Worm (Caenorhabditis elegans) whole organism, L4 larva: ENCODE results near the gene pan-1.

ENCODE experiments used
- D1046.2 ChIP-seq: fragments of 200-800 bp; sonication (Bioruptor generic); IDR thresholded peaks from 2 replicates; pipeline ENCODE4 v1.3.6; 2022; ENCODE audit warnings: missing genetic modification characterization, missing compliant biosample characterization
- F44E2.7 ChIP-seq: fragments of 200-800 bp; sonication (Bioruptor generic); IDR thresholded peaks from 2 replicates; pipeline ENCODE4 v2.1.2; 2022; ENCODE audit warnings: missing genetic modification characterization, missing compliant biosample characterization
- F49E8.2 ChIP-seq: sonication (generic microtip); optimal IDR thresholded peaks from 2 replicates; lab custom pipeline; 2016; ENCODE audit warnings: missing compliant biosample characterization, mild to moderate bottlenecking, missing genetic modification characterization, borderline replicate concordance
- R02D3.7 ChIP-seq: fragments of 150-350 bp; sonication (generic microtip); optimal IDR thresholded peaks from 3 replicates; lab custom pipeline; 2014; ENCODE audit warnings: missing biosample characterization, missing genetic modification characterization
- T26A8.4 ChIP-seq: fragments of 200-800 bp; sonication (Bioruptor generic); IDR thresholded peaks from 2 replicates; pipeline ENCODE4 v1.3.6; 2022; ENCODE audit warnings: missing genetic modification characterization, missing compliant biosample characterization
- Y105C5A.15 ChIP-seq: fragments of 200-800 bp; sonication (Bioruptor generic); IDR thresholded peaks from 2 replicates; pipeline ENCODE4 v1.3.6; 2022; ENCODE audit warnings: missing genetic modification characterization, missing compliant biosample characterization
- Y48G9A.11 ChIP-seq: fragments of 200-800 bp; sonication (Bioruptor generic); IDR thresholded peaks from 2 replicates; pipeline ENCODE4 v1.3.6; 2022; ENCODE audit warnings: missing genetic modification reagents, missing genetic modification characterization, missing compliant biosample characterization
- Y5F2A.4 ChIP-seq: fragments of 200-800 bp; sonication (Bioruptor generic); optimal IDR thresholded peaks from 2 replicates; lab custom pipeline; 2018; ENCODE audit warnings: mild to moderate bottlenecking, missing genetic modification characterization, missing compliant biosample characterization
- aha-1 ChIP-seq: fragments of 150-350 bp; peaks from one replicate; lab custom pipeline; 2014; ENCODE audit warnings: missing biosample characterization, missing genetic modification characterization
- ama-1 ChIP-seq: fragments of 150-350 bp; optimal IDR thresholded peaks from 2 replicates; lab custom pipeline; 2014; ENCODE audit warnings: inconsistent platforms, mixed read lengths
- ceh-44 ChIP-seq: fragments of 200-800 bp; sonication (Bioruptor generic); IDR thresholded peaks from 2 replicates; pipeline ENCODE4 v1.3.6; 2022; ENCODE audit warnings: missing genetic modification reagents, missing genetic modification characterization, missing compliant biosample characterization
- cey-2 ChIP-seq: sonication (generic microtip); optimal IDR thresholded peaks from 3 replicates; lab custom pipeline; 2017; ENCODE audit warnings: missing genetic modification characterization, mild to moderate bottlenecking, missing compliant biosample characterization, antibody characterized with exemption, borderline replicate concordance; ENCODE audit not compliant: insufficient read depth
- daf-19 ChIP-seq: fragments of 200-800 bp; sonication (Bioruptor generic); conservative IDR thresholded peaks from 2 replicates; pipeline ENCODE4 v1.3.6; 2022; ENCODE audit warnings: missing genetic modification characterization, missing compliant biosample characterization
- daf-8 ChIP-seq: fragments of 200-800 bp; sonication (Bioruptor generic); IDR thresholded peaks from 2 replicates; pipeline ENCODE4 v1.3.6; 2022; ENCODE audit warnings: missing genetic modification characterization, missing compliant biosample characterization
- hmg-1.1 ChIP-seq: fragments of 200-800 bp; sonication (Bioruptor generic); IDR thresholded peaks from 2 replicates; pipeline ENCODE4 v1.3.6; 2022; ENCODE audit warnings: missing genetic modification reagents, missing genetic modification characterization, missing compliant biosample characterization
- lim-7 ChIP-seq: fragments of 200-800 bp; sonication (Bioruptor generic); IDR thresholded peaks from 2 replicates; pipeline ENCODE4 v1.3.6; 2022; ENCODE audit warnings: missing genetic modification characterization, missing compliant biosample characterization
- lin-15B ChIP-seq: fragments of 150-350 bp; sonication (generic microtip); optimal IDR thresholded peaks from 3 replicates; lab custom pipeline; 2014; ENCODE audit warnings: missing biosample characterization, missing genetic modification characterization
- madf-5 ChIP-seq, 2 experiments: fragments of 200-800 bp; sonication (Bioruptor generic); IDR thresholded peaks; 2 replicates each; pipeline ENCODE4 v1.3.6; 2022; ENCODE audit warnings: missing compliant biosample characterization in 2 of 2, missing genetic modification characterization in 2 of 2
- mxl-2 ChIP-seq: fragments of 200-800 bp; sonication (Bioruptor generic); conservative IDR thresholded peaks from 2 replicates; pipeline ENCODE4 v1.3.6; 2022; ENCODE audit warnings: missing genetic modification reagents, missing genetic modification characterization, missing compliant biosample characterization
- nhr-10 ChIP-seq: fragments of 150-350 bp; optimal IDR thresholded peaks from 2 replicates; lab custom pipeline; 2014; ENCODE audit warnings: missing biosample characterization, missing genetic modification characterization
- nhr-102 ChIP-seq: sonication (generic microtip); optimal IDR thresholded peaks from 2 replicates; lab custom pipeline; 2016; ENCODE audit warnings: mild to moderate bottlenecking, missing genetic modification characterization, moderate library complexity, missing compliant biosample characterization
- nhr-41 ChIP-seq: fragments of 200-800 bp; sonication (Bioruptor generic); IDR thresholded peaks from 2 replicates; pipeline ENCODE4 v1.3.6; 2022; ENCODE audit warnings: missing genetic modification reagents, missing genetic modification characterization, missing compliant biosample characterization
- nhr-48 ChIP-seq: sonication (generic microtip); optimal IDR thresholded peaks from 2 replicates; lab custom pipeline; 2016; ENCODE audit warnings: mild to moderate bottlenecking, missing genetic modification characterization, missing compliant biosample characterization
- nhr-77 ChIP-seq: fragments of 150-350 bp; optimal IDR thresholded peaks from 2 replicates; lab custom pipeline; 2014; ENCODE audit warnings: missing biosample characterization, missing genetic modification characterization
- pqm-1 ChIP-seq: sonication (generic microtip); optimal IDR thresholded peaks from 2 replicates; lab custom pipeline; 2017; ENCODE audit warnings: missing biosample characterization, missing genetic modification characterization
- rbr-2 ChIP-seq: sonication (generic microtip); optimal IDR thresholded peaks from 2 replicates; lab custom pipeline; 2016; ENCODE audit warnings: missing genotype, missing genetic modification characterization, missing compliant biosample characterization
- snpc-1.2 ChIP-seq: fragments of 200-800 bp; sonication (Bioruptor generic); IDR thresholded peaks from 2 replicates; pipeline ENCODE4 v1.3.6; 2022; ENCODE audit warnings: missing genetic modification reagents, missing genetic modification characterization, missing compliant biosample characterization
- spr-3 ChIP-seq: fragments of 200-800 bp; sonication (Bioruptor generic); optimal IDR thresholded peaks from 2 replicates; lab custom pipeline; 2018; ENCODE audit warnings: mild to moderate bottlenecking, missing genetic modification characterization, missing compliant biosample characterization
- tag-97 ChIP-seq: fragments of 200-800 bp; sonication (Bioruptor generic); IDR thresholded peaks from 2 replicates; pipeline ENCODE4 v1.3.6; 2022; ENCODE audit warnings: missing genetic modification characterization, missing compliant biosample characterization
- unc-39 ChIP-seq: sonication (generic microtip); optimal IDR thresholded peaks from 2 replicates; lab custom pipeline; 2017; ENCODE audit warnings: missing biosample characterization, missing genetic modification characterization
- unc-62 ChIP-seq, 3 experiments: fragments of 150-350 bp in 1 of 3; sonication (generic microtip); optimal IDR thresholded peaks in 2 of 3; peaks in 1 of 3; 1 replicate in 1 of 3; 2 replicates in 2 of 3; lab custom pipeline; 2014 to 2017; ENCODE audit warnings: missing biosample characterization in 3 of 3, missing genetic modification characterization in 3 of 3, missing genetic modification reagents in 3 of 3, missing genotype in 1 of 3
- vab-7 ChIP-seq: fragments of 200-800 bp; sonication (Bioruptor generic); IDR thresholded peaks from 2 replicates; pipeline ENCODE4 v1.3.6; 2022; ENCODE audit warnings: missing genetic modification reagents, missing genetic modification characterization, missing compliant biosample characterization
- zag-1 ChIP-seq: fragments of 150-350 bp; optimal IDR thresholded peaks from 2 replicates; lab custom pipeline; 2014; ENCODE audit warnings: missing biosample characterization, missing genetic modification characterization
- zip-11 ChIP-seq: fragments of 200-800 bp; sonication (Bioruptor generic); IDR thresholded peaks from 2 replicates; pipeline ENCODE4 v1.3.6; 2022; ENCODE audit warnings: missing genetic modification characterization, missing compliant biosample characterization

The pan-1 gene

DNA sequence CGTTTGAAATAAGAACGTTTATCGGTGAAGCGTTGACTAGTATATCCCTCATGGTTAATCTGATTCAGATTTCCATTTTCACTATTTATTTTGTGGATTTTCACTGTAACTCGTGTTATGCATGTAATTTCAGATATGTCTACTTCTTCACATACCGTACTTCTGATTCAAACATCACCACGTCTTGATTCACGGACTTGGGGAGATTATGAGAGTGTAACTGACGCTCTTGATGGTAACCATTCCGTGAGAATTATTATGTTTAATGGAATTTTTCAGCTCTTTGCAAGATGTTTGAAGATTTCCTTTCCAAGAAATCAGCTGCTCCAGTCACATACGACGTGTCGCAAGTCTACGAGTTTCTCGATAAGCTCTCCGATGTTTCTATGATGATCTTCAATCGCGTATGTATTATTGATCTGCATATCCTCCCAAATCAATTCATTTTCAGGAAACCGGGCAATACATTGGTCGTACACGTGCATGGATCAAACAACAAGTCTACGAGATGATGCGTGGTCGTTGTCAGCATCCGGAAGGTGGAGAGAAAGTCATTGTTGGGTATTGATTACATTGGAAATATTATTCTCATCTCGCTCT is 30.7 kb downstream of the pan-1 start, which contains the start of gene erh-2:
TSS of gene erh-2 (plus strand) at position 134 of the 600 bp plus-strand sequence.
- no peak for TF ChIP-seq aha-1 (tag; lab: Kevin White, UChicago)
- no peak for TF ChIP-seq Y5F2A.4 (GFP tag; lab: Kevin White, UChicago)
- TF ChIP-seq unc-62 (GFP tag; optimal IDR thresholded peaks at IDR 0.05 in 1 of 2; lab: Kevin White, UChicago) = peak in 1 of 2 experiments; percentile 74
- TF ChIP-seq unc-62 (tag; optimal IDR thresholded peaks at IDR 0.05; lab: Kevin White, UChicago) = no peak
- TF ChIP-seq Y105C5A.15 (GFP tag; lab: Robert Waterston, UW) = 0 out of 2 replicates have a peak, but pooled peaks have one; percentile 29
- TF ChIP-seq snpc-1.2 (GFP tag; lab: Robert Waterston, UW) = no peak
- no peak for TF ChIP-seq nhr-41 (GFP tag; lab: Robert Waterston, UW)
- no peak for TF ChIP-seq unc-39 (tag; lab: Kevin White, UChicago)
- no peak for TF ChIP-seq zip-11 (GFP tag; lab: Robert Waterston, UW)

DNA sequence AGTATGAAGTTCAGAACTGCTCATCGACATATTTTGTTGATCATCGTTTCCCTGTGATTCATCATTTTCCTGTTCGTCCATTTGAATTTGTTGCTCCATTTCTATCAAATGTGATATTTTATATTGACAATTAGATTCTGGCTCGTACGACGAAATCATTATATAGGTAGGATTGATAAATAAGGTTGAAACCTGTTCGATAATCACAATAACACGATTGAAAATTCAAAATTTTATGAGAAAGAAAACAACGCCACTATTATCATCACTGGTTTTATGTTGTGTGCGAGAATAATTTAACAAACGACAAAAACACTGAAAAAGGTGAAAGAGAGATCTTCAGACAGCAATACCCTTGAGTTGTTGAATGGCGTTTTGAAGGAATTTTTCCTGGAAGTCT is 31.8 kb downstream of the pan-1 start, which contains the start of gene apc-11:
TSS of gene apc-11 (minus strand) at position 101 of the 400 bp plus-strand sequence.
- TF ChIP-seq nhr-48 (tag; lab: Kevin White, UChicago) (no peak), T26A8.4 (GFP tag; lab: Robert Waterston, UW) (no peak), lim-7 (GFP tag; lab: Robert Waterston, UW) (no peak), lin-15B (tag; lab: Kevin White, UChicago) (no peak), ama-1 (lab: Kevin White, UChicago) (no peak), mxl-2 (GFP tag; lab: Robert Waterston, UW) (no peak), cey-2 (tag; lab: Kevin White, UChicago) (no peak), madf-5 (GFP tag; IDR thresholded peaks at IDR 0.05; lab: Robert Waterston, UW) (no peak), F49E8.2 (tag; lab: Kevin White, UChicago) (no peak), pqm-1 (tag; lab: Kevin White, UChicago) (no peak), vab-7 (GFP tag; lab: Robert Waterston, UW) (no peak), daf-19 (GFP tag; lab: Robert Waterston, UW) (no peak), nhr-41 (GFP tag; lab: Robert Waterston, UW) (no peak), spr-3 (GFP tag; lab: Kevin White, UChicago) (no peak), ceh-44 (GFP tag; lab: Robert Waterston, UW) (no peak), hmg-1.1 (GFP tag; lab: Robert Waterston, UW) (no peak), nhr-102 (tag; lab: Kevin White, UChicago) (no peak)

- no peak for TF ChIP-seq Y105C5A.15 (GFP tag; lab: Robert Waterston, UW)
- TF ChIP-seq hmg-1.1 (GFP tag; lab: Robert Waterston, UW) = 0 out of 2 replicates have a peak, but pooled peaks have one; percentile 14
- TF ChIP-seq F44E2.7 = no peak
- TF ChIP-seq R02D3.7 (tag; lab: Kevin White, UChicago) = no peak
- TF ChIP-seq zag-1 (tag; lab: Kevin White, UChicago) = no peak
- no peak for TF ChIP-seq rbr-2 (tag; lab: Kevin White, UChicago)
- TF ChIP-seq unc-62 (GFP tag; optimal IDR thresholded peaks at IDR 0.05 in 1 of 2; lab: Kevin White, UChicago) = peak in 1 of 2 experiments; percentile 95
- no peak for TF ChIP-seq unc-62 (tag; optimal IDR thresholded peaks at IDR 0.05; lab: Kevin White, UChicago)
- no peak for TF ChIP-seq daf-8 (GFP tag; lab: Robert Waterston, UW)
- TF ChIP-seq tag-97 (GFP tag; lab: Robert Waterston, UW) = no peak
- TF ChIP-seq daf-19 (GFP tag; lab: Robert Waterston, UW) = no peak
- TF ChIP-seq Y48G9A.11 (GFP tag; lab: Robert Waterston, UW) = no peak
- no peak for TF ChIP-seq D1046.2
- no peak for TF ChIP-seq nhr-77
- TF ChIP-seq nhr-10 (tag; lab: Kevin White, UChicago) = no peak
These were observed 32.4 kb downstream of the pan-1 start for ce11 chrIII:4594762-4595523.
